2 fruit fly cellular contexts compared by ENCODE assay signal in the genomic region with DNA sequence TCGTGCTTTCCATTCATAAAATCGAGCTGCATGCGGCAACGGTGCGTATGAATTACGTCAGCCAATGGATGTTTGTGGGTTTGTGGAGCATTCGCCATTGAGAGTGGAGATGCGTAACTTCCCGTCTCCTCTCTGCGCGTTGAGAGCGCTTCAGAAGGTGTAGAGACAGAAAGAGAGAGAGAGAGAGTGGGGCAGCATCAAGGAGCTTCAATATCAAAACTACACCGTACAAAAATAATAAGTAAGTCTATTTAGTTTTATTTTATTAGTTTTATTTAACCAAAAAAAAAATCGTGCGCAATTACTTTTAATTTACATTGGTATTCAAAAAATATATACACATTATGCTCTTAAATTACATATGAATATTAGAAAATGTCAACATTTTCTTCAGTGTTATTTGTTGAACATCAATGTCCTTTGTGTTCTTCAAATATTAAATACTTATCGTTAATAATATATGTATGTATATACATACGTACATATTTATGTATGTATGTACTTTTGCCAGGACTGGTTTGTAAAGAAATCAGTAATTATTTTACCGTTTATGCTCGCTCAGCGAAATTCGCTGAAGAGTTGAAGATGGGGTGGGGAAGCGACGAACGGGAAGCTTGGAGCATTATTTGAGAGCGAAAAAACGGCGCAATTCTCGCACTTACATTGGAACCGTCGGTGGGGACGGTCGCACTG.
A peak's percentile ranks its signal among the peaks of the same experiment; 100 is the strongest.
TF ChIP-seq lines count a peak whose summit lies in the region.

Gene CG10365 (plus strand): TSS at position 652 of the 693 bp plus-strand sequence.

TF ChIP-seq in whole organism, embryonic, 481 proteins besides CTCF, POLR2A, EP300 and RAD21 (continued from another document and continues in another):
- TF ChIP-seq Neu2 (GFP tag; optimal IDR thresholded peaks at IDR 0.05; lab: Kevin White, UChicago; ENCODE audit: borderline replicate concordance) (no peak), sob (GFP tag; IDR thresholded peaks at IDR 0.05; lab: Robert Waterston, UW) (peak; percentile 80), CG12299 (tag; optimal IDR thresholded peaks at IDR 0.05; lab: Kevin White, UChicago) (peak; percentile 77), CG17385 (GFP tag; optimal IDR thresholded peaks at IDR 0.05; lab: Kevin White, UChicago) (peak; percentile 84), CG3407 (GFP tag; optimal IDR thresholded peaks at IDR 0.05; lab: Kevin White, UChicago) (peak; percentile 54), dmrt99B (tag; optimal IDR thresholded peaks at IDR 0.05; lab: Kevin White, UChicago) (peak; percentile 95), CG12942 (GFP tag; optimal IDR thresholded peaks at IDR 0.05; lab: Kevin White, UChicago) (peak; percentile 68), wek (GFP tag; optimal IDR thresholded peaks at IDR 0.05; lab: Kevin White, UChicago) (no peak), btn (GFP tag; optimal IDR thresholded peaks at IDR 0.05; lab: Kevin White, UChicago) (no peak), CG6791 (GFP tag; IDR thresholded peaks at IDR 0.05; lab: Robert Waterston, UW; ENCODE audit: partially characterized antibody) (no peak), nom (GFP tag; optimal IDR thresholded peaks at IDR 0.05; lab: Kevin White, UChicago) (peak; percentile 68), zf30C (GFP tag; optimal IDR thresholded peaks at IDR 0.05; lab: Kevin White, UChicago) (peak; percentile 59), HLH54F (GFP tag; optimal IDR thresholded peaks at IDR 0.05; lab: Kevin White, UChicago) (no peak), lov (optimal IDR thresholded peaks at IDR 0.05; lab: Kevin White, UChicago) (no peak), lov (GFP tag; IDR thresholded peaks at IDR 0.05; lab: Robert Waterston, UW) (no peak), Chrac-16 (GFP tag; optimal IDR thresholded peaks at IDR 0.05; lab: Kevin White, UChicago) (peak; percentile 74), CG31441 (GFP tag; IDR thresholded peaks at IDR 0.05; lab: Robert Waterston, UW) (peak; percentile 93), vnd (GFP tag; IDR thresholded peaks at IDR 0.05; lab: Robert Waterston, UW; ENCODE audit: partially characterized antibody) (no peak), kah (GFP tag; optimal IDR thresholded peaks at IDR 0.05; lab: Kevin White, UChicago) (peak; percentile 67), CG2116 (GFP tag; optimal IDR thresholded peaks at IDR 0.05; lab: Kevin White, UChicago) (peak; percentile 56), CG3995 (GFP tag; optimal IDR thresholded peaks at IDR 0.05; lab: Kevin White, UChicago) (no peak), HmgZ (tag; optimal IDR thresholded peaks at IDR 0.05; lab: Kevin White, UChicago) (peak; percentile 80), CG12155 (GFP tag; optimal IDR thresholded peaks at IDR 0.05; lab: Kevin White, UChicago) (peak; percentile 76), tio (GFP tag; optimal IDR thresholded peaks at IDR 0.05; lab: Kevin White, UChicago) (peak; percentile 59), kay (GFP tag; optimal IDR thresholded peaks at IDR 0.05; lab: Kevin White, UChicago) (peak; percentile 40), CG3163 (GFP tag; optimal IDR thresholded peaks at IDR 0.05; lab: Kevin White, UChicago) (no peak), fd102C (GFP tag; optimal IDR thresholded peaks at IDR 0.05; lab: Kevin White, UChicago) (no peak), CG7786 (GFP tag; optimal IDR thresholded peaks at IDR 0.05; lab: Kevin White, UChicago) (no peak), ewg (GFP tag; optimal IDR thresholded peaks at IDR 0.05; lab: Kevin White, UChicago) (peak; percentile 70), Poxn (GFP tag; IDR thresholded peaks at IDR 0.05; lab: Robert Waterston, UW) (peak; percentile 54; the same call in 1 of the 2 replicates), CG16863 (GFP tag; optimal IDR thresholded peaks at IDR 0.05; lab: Kevin White, UChicago) (no peak), Pdp1 (GFP tag; optimal IDR thresholded peaks at IDR 0.05; lab: Kevin White, UChicago) (peak in 1 of 2 experiments; percentile 96), Sry-δ (GFP tag; optimal IDR thresholded peaks at IDR 0.05; lab: Kevin White, UChicago) (no peak), CG13424 (tag; optimal IDR thresholded peaks at IDR 0.05; lab: Kevin White, UChicago) (peak; percentile 92), pum (GFP tag; optimal IDR thresholded peaks at IDR 0.05; lab: Kevin White, UChicago) (no peak), pb (GFP tag; optimal IDR thresholded peaks at IDR 0.05; lab: Kevin White, UChicago) (no peak), Fer1 (GFP tag; optimal IDR thresholded peaks at IDR 0.05; lab: Kevin White, UChicago) (peak; percentile 89), zen (tag; optimal IDR thresholded peaks at IDR 0.05; lab: Kevin White, UChicago) (peak; percentile 61), Lpt (GFP tag; optimal IDR thresholded peaks at IDR 0.05; lab: Kevin White, UChicago) (no peak), CG16779 (GFP tag; IDR thresholded peaks at IDR 0.05; lab: Robert Waterston, UW) (no peak), CG10209 (GFP tag; optimal IDR thresholded peaks at IDR 0.05; lab: Kevin White, UChicago) (peak; percentile 86), ATbp (GFP tag; optimal IDR thresholded peaks at IDR 0.05; lab: Kevin White, UChicago) (peak; percentile 46), CG6689 (GFP tag; IDR thresholded peaks at IDR 0.05; lab: Robert Waterston, UW) (peak; percentile 86), ap (GFP tag; IDR thresholded peaks at IDR 0.05; lab: Robert Waterston, UW) (peak; percentile 81), Hey (tag; optimal IDR thresholded peaks at IDR 0.05; lab: Kevin White, UChicago) (no peak), CG15479 (GFP tag; optimal IDR thresholded peaks at IDR 0.05; lab: Kevin White, UChicago) (no peak), gro (GFP tag; optimal IDR thresholded peaks at IDR 0.05; lab: Kevin White, UChicago) (no peak), bowl (GFP tag; IDR thresholded peaks at IDR 0.05; lab: Robert Waterston, UW) (peak; percentile 67; the same call in 1 of the 2 replicates), Usf (GFP tag; optimal IDR thresholded peaks at IDR 0.05; lab: Kevin White, UChicago) (peak; percentile 25), amos (GFP tag; IDR thresholded peaks at IDR 0.05; lab: Robert Waterston, UW; ENCODE audit: partially characterized antibody) (no peak), Fer3 (tag; optimal IDR thresholded peaks at IDR 0.05; lab: Kevin White, UChicago) (peak; percentile 92), CG18619 (GFP tag; optimal IDR thresholded peaks at IDR 0.05; lab: Kevin White, UChicago) (peak; percentile 79), CG11093 (GFP tag; IDR thresholded peaks at IDR 0.05; lab: Robert Waterston, UW) (peak; percentile 69; the same call in 2 of the 3 replicates), CG12769 (tag; optimal IDR thresholded peaks at IDR 0.05; lab: Kevin White, UChicago) (peak; percentile 70), CG8359 (GFP tag; optimal IDR thresholded peaks at IDR 0.05; lab: Kevin White, UChicago; ENCODE audit: borderline replicate concordance) (no peak), CG1529 (GFP tag; optimal IDR thresholded peaks at IDR 0.05; lab: Kevin White, UChicago) (peak; percentile 17), CG6654 (GFP tag; optimal IDR thresholded peaks at IDR 0.05; lab: Kevin White, UChicago) (peak; percentile 5), CG15601 (tag; optimal IDR thresholded peaks at IDR 0.05; lab: Kevin White, UChicago) (peak; percentile 70), shn (GFP tag; optimal IDR thresholded peaks at IDR 0.05; lab: Kevin White, UChicago) (no peak), CG11723 (GFP tag; optimal IDR thresholded peaks at IDR 0.05; lab: Kevin White, UChicago) (no peak), cato (GFP tag; optimal IDR thresholded peaks at IDR 0.05; lab: Kevin White, UChicago; ENCODE audit: borderline replicate concordance) (peak; percentile 23)

TF ChIP-seq in whole organism, prepupa, 60 proteins besides CTCF, POLR2A, EP300 and RAD21 (continued from another document):
- peak; percentile 98 for TF ChIP-seq Eip78C (GFP tag; lab: Kevin White, UChicago)
- peak; percentile 89 for TF ChIP-seq CG3032 (tag; optimal IDR thresholded peaks at IDR 0.05; lab: Kevin White, UChicago)
- TF ChIP-seq Sox102F (GFP tag; optimal IDR thresholded peaks at IDR 0.05; lab: Kevin White, UChicago), result peak; percentile 68
- TF ChIP-seq svp (GFP tag; lab: Kevin White, UChicago), result peak; percentile 91
- peak; percentile 52 for TF ChIP-seq CG31627 (GFP tag; optimal IDR thresholded peaks at IDR 0.05; lab: Kevin White, UChicago)
- TF ChIP-seq CG6792 (GFP tag; optimal IDR thresholded peaks at IDR 0.05; lab: Kevin White, UChicago), result peak; percentile 91
- TF ChIP-seq salr (GFP tag; optimal IDR thresholded peaks at IDR 0.05; lab: Kevin White, UChicago), result peak in 1 of 2 experiments; percentile 94
- peak; percentile 66 for TF ChIP-seq CG11902 (GFP tag; optimal IDR thresholded peaks at IDR 0.05; lab: Kevin White, UChicago)
- TF ChIP-seq eg (GFP tag; IDR thresholded peaks at IDR 0.05; lab: Robert Waterston, UW), result peak; percentile 95
- peak; percentile 96 for TF ChIP-seq CG34406 (GFP tag; optimal IDR thresholded peaks at IDR 0.05; lab: Kevin White, UChicago)
- TF ChIP-seq CG32006 (GFP tag; optimal IDR thresholded peaks at IDR 0.05; lab: Kevin White, UChicago), result peak; percentile 93
